Fruit fly (Drosophila melanogaster) whole organism, embryonic: ENCODE measurements around the gene CG43448.

ENCODE experiments used
- Abd-B ChIP-seq: fragments of 200-800 bp; sonication (Bioruptor generic); optimal IDR thresholded peaks from 2 replicates; lab custom pipeline; 2018; ENCODE audit warnings: missing biosample characterization, mild to moderate bottlenecking, missing genetic modification characterization, moderate library complexity
- BEAF-32 ChIP-seq: fragments of 200-800 bp; sonication (Bioruptor generic); optimal IDR thresholded peaks from 3 replicates; lab custom pipeline; 2017; ENCODE audit warnings: missing biosample characterization, missing genetic modification characterization, mild to moderate bottlenecking, moderate library complexity, missing genetic modification reagents
- C15 ChIP-seq: fragments of 200-800 bp; sonication (Bioruptor generic); IDR thresholded peaks from 3 replicates; pipeline ENCODE4 v1.3.6; 2022; ENCODE audit warnings: missing biosample characterization, missing genetic modification characterization
- CG10147 ChIP-seq: fragments of 200-800 bp; sonication (Bioruptor generic); optimal IDR thresholded peaks from 2 replicates; lab custom pipeline; 2019; ENCODE audit warnings: missing biosample characterization, mild to moderate bottlenecking, missing genetic modification characterization, moderate library complexity
- CG11504 ChIP-seq: fragments of 200-800 bp; sonication (Bioruptor generic); optimal IDR thresholded peaks from 3 replicates; lab custom pipeline; 2019; ENCODE audit warnings: missing biosample characterization, mild to moderate bottlenecking, missing genetic modification characterization, moderate library complexity
- CG12391 ChIP-seq: fragments of 200-800 bp; sonication (Bioruptor generic); optimal IDR thresholded peaks from 3 replicates; lab custom pipeline; 2018; ENCODE audit warnings: missing biosample characterization, mild to moderate bottlenecking, missing genetic modification characterization, moderate library complexity
- CG13775 ChIP-seq: fragments of 200-800 bp; sonication (Bioruptor generic); optimal IDR thresholded peaks from 3 replicates; lab custom pipeline; 2017; ENCODE audit warnings: missing biosample characterization, mild to moderate bottlenecking, missing genetic modification characterization
- CG1603 ChIP-seq: fragments of 200-800 bp; sonication (Bioruptor generic); optimal IDR thresholded peaks from 2 replicates; lab custom pipeline; 2019; ENCODE audit warnings: missing biosample characterization, mild to moderate bottlenecking, missing genetic modification characterization, moderate library complexity
- CG16779 ChIP-seq: fragments of 200-800 bp; sonication (Bioruptor generic); IDR thresholded peaks from 2 replicates; pipeline ENCODE4 v1.3.6; 2022; ENCODE audit warnings: missing biosample characterization, missing genetic modification characterization
- CG16863 ChIP-seq: fragments of 200-800 bp; sonication (Bioruptor generic); optimal IDR thresholded peaks from 3 replicates; lab custom pipeline; 2016; ENCODE audit warnings: missing biosample characterization, missing genetic modification characterization
- CG17802 ChIP-seq: fragments of 200-800 bp; sonication (Bioruptor generic); optimal IDR thresholded peaks from 2 replicates; lab custom pipeline; 2018; ENCODE audit warnings: missing biosample characterization, mild to moderate bottlenecking, missing genetic modification characterization, moderate library complexity
- CG18262 ChIP-seq: fragments of 200-800 bp; optimal IDR thresholded peaks from 3 replicates; lab custom pipeline; 2019; ENCODE audit warnings: missing biosample characterization, mild to moderate bottlenecking, missing genetic modification characterization, moderate library complexity
- CG2678 ChIP-seq: fragments of 200-800 bp; sonication (Bioruptor generic); optimal IDR thresholded peaks from 3 replicates; lab custom pipeline; 2019; ENCODE audit warnings: missing biosample characterization, mild to moderate bottlenecking, missing genetic modification characterization, moderate library complexity
- CG3163 ChIP-seq: fragments of 200-800 bp; sonication (Bioruptor generic); optimal IDR thresholded peaks from 3 replicates; lab custom pipeline; 2016; ENCODE audit warnings: missing biosample characterization, missing genetic modification characterization
- CG4328 ChIP-seq: fragments of 200-800 bp; sonication (Bioruptor generic); optimal IDR thresholded peaks from 3 replicates; lab custom pipeline; 2017; ENCODE audit warnings: missing biosample characterization, missing genetic modification reagents, missing genetic modification characterization
- CG4617 ChIP-seq: fragments of 200-800 bp; sonication (Bioruptor generic); optimal IDR thresholded peaks from 3 replicates; lab custom pipeline; 2016; ENCODE audit warnings: missing biosample characterization, missing genetic modification characterization, borderline replicate concordance
- CG4730 ChIP-seq: fragments of 200-800 bp; sonication (Bioruptor generic); IDR thresholded peaks from 2 replicates; pipeline ENCODE4 v1.3.6; 2022; ENCODE audit warnings: missing biosample characterization, missing genetic modification characterization
- CG6175 ChIP-seq: fragments of 200-800 bp; sonication (Bioruptor generic); IDR thresholded peaks from 3 replicates; pipeline ENCODE4 v1.3.6; 2022; ENCODE audit warnings: missing biosample characterization, missing genetic modification characterization
- CG8765 ChIP-seq: fragments of 200-800 bp; sonication (Bioruptor generic); IDR thresholded peaks from 2 replicates; pipeline ENCODE4 v1.3.6; 2022; ENCODE audit warnings: missing biosample characterization, missing genetic modification characterization
- CG9817 ChIP-seq: fragments of 200-800 bp; sonication (Bioruptor generic); optimal IDR thresholded peaks from 2 replicates; lab custom pipeline; 2018; ENCODE audit warnings: missing biosample characterization, mild to moderate bottlenecking, missing genetic modification characterization, moderate library complexity
- D19A ChIP-seq: fragments of 200-800 bp; optimal IDR thresholded peaks from 3 replicates; lab custom pipeline; 2019; ENCODE audit warnings: missing biosample characterization, mild to moderate bottlenecking, missing genetic modification characterization, moderate library complexity
- Dek ChIP-seq: fragments of 200-800 bp; sonication (Bioruptor generic); optimal IDR thresholded peaks from 3 replicates; lab custom pipeline; 2019; ENCODE audit warnings: missing biosample characterization, mild to moderate bottlenecking, missing genetic modification characterization, moderate library complexity
- Ets65A ChIP-seq: fragments of 200-800 bp; sonication (Bioruptor generic); peaks from one replicate; lab custom pipeline; 2016; ENCODE audit warnings: missing biosample characterization, missing genetic modification characterization
- Fer3 ChIP-seq: fragments of 200-800 bp; sonication (Bioruptor generic); optimal IDR thresholded peaks from 2 replicates; lab custom pipeline; 2018; ENCODE audit warnings: missing biosample characterization, mild to moderate bottlenecking, missing genetic modification characterization, moderate library complexity
- HLH54F ChIP-seq: fragments of 200-800 bp; sonication (Bioruptor generic); optimal IDR thresholded peaks from 3 replicates; lab custom pipeline; 2016; ENCODE audit warnings: missing biosample characterization, missing genetic modification characterization
- HLHmδ ChIP-seq: fragments of 200-800 bp; sonication (Bioruptor generic); optimal IDR thresholded peaks from 2 replicates; lab custom pipeline; 2018; ENCODE audit warnings: missing biosample characterization, mild to moderate bottlenecking, missing genetic modification characterization, moderate library complexity
- Hmx ChIP-seq: fragments of 200-800 bp; sonication (Bioruptor generic); optimal IDR thresholded peaks from 2 replicates; lab custom pipeline; 2016; ENCODE audit warnings: missing biosample characterization, missing genetic modification characterization
- Med ChIP-seq: fragments of 200-800 bp; sonication (Bioruptor generic); peaks from one replicate; lab custom pipeline; 2016; ENCODE audit warnings: missing biosample characterization, missing genetic modification characterization, mild to moderate bottlenecking, inconsistent platforms, moderate library complexity
- NfI ChIP-seq: fragments of 200-800 bp; sonication (Bioruptor generic); optimal IDR thresholded peaks from 3 replicates; lab custom pipeline; 2018; ENCODE audit warnings: missing biosample characterization, mild to moderate bottlenecking, missing genetic modification characterization, moderate library complexity
- Oli ChIP-seq: fragments of 200-800 bp; sonication (Bioruptor generic); optimal IDR thresholded peaks from 2 replicates; lab custom pipeline; 2018; ENCODE audit warnings: missing biosample characterization, mild to moderate bottlenecking, missing genetic modification characterization, moderate library complexity
- Sox100B ChIP-seq: fragments of 200-800 bp; sonication (Bioruptor generic); optimal IDR thresholded peaks from 3 replicates; lab custom pipeline; 2018; ENCODE audit warnings: missing biosample characterization, mild to moderate bottlenecking, missing genetic modification characterization
- Xrp1 ChIP-seq: fragments of 200-800 bp; sonication (Bioruptor generic); IDR thresholded peaks from 2 replicates; pipeline ENCODE4 v1.3.6; 2022; ENCODE audit warnings: missing biosample characterization, missing genetic modification characterization
- aop ChIP-seq: fragments of 200-800 bp; sonication (Bioruptor generic); IDR thresholded peaks from 2 replicates; pipeline ENCODE4 v1.3.6; 2022; ENCODE audit warnings: missing biosample characterization, missing genetic modification characterization
- bbx ChIP-seq: fragments of 200-800 bp; sonication (Bioruptor generic); IDR thresholded peaks from 2 replicates; pipeline ENCODE4 v1.3.6; 2022; ENCODE audit warnings: missing biosample characterization, missing genetic modification characterization; ENCODE audit not compliant: partially characterized antibody
- chm ChIP-seq: fragments of 200-800 bp; sonication (Bioruptor generic); IDR thresholded peaks from 2 replicates; pipeline ENCODE4 v1.3.6; 2022; ENCODE audit warnings: missing biosample characterization, missing genetic modification characterization
- emc ChIP-seq: fragments of 200-800 bp; sonication (Bioruptor generic); optimal IDR thresholded peaks from 2 replicates; lab custom pipeline; 2016; ENCODE audit warnings: missing biosample characterization, missing genetic modification characterization
- ewg ChIP-seq: fragments of 200-800 bp; sonication (Bioruptor generic); optimal IDR thresholded peaks from 3 replicates; lab custom pipeline; 2017; ENCODE audit warnings: mild to moderate bottlenecking, missing biosample characterization, missing genetic modification reagents, missing genetic modification characterization
- fd3F ChIP-seq: fragments of 200-800 bp; sonication (Bioruptor generic); optimal IDR thresholded peaks from 2 replicates; lab custom pipeline; 2018; ENCODE audit warnings: missing biosample characterization, mild to moderate bottlenecking, missing genetic modification characterization, moderate library complexity
- fd64A ChIP-seq: fragments of 200-800 bp; sonication (Bioruptor generic); optimal IDR thresholded peaks from 3 replicates; lab custom pipeline; 2018; ENCODE audit warnings: missing biosample characterization, mild to moderate bottlenecking, missing genetic modification characterization
- grau ChIP-seq: fragments of 200-800 bp; optimal IDR thresholded peaks from 3 replicates; lab custom pipeline; 2019; ENCODE audit warnings: missing biosample characterization, mild to moderate bottlenecking, missing genetic modification characterization, moderate library complexity
- gsb-n ChIP-seq: fragments of 200-800 bp; sonication (Bioruptor generic); optimal IDR thresholded peaks from 3 replicates; lab custom pipeline; 2018; ENCODE audit warnings: missing biosample characterization, mild to moderate bottlenecking, missing genetic modification characterization
- lola ChIP-seq, 3 experiments: fragments of >200 bp in 2 of 3; fragments of 200-800 bp in 1 of 3; sonication (Bioruptor generic) in 1 of 3; optimal IDR thresholded peaks; 2 replicates each; lab custom pipeline; 2017 to 2019; ENCODE audit warnings: missing biosample characterization in 3 of 3, missing genetic modification characterization in 3 of 3, mild to moderate bottlenecking in 1 of 3, moderate library complexity in 1 of 3
- pb ChIP-seq: fragments of 200-800 bp; sonication (Bioruptor generic); optimal IDR thresholded peaks from 3 replicates; lab custom pipeline; 2016; ENCODE audit warnings: missing biosample characterization, missing genetic modification characterization
- row ChIP-seq: fragments of 200-800 bp; sonication (Bioruptor generic); IDR thresholded peaks from 3 replicates; pipeline ENCODE4 v1.3.6; 2022; ENCODE audit warnings: missing biosample characterization, missing genetic modification characterization
- sens ChIP-seq: fragments of 200-800 bp; sonication (Bioruptor generic); peaks from one replicate; lab custom pipeline; 2016; ENCODE audit warnings: missing biosample characterization, missing genetic modification characterization
- seq ChIP-seq: fragments of 200-800 bp; sonication (Bioruptor generic); IDR thresholded peaks from 2 replicates; pipeline ENCODE4 v1.3.6; 2022; ENCODE audit warnings: missing biosample characterization, missing genetic modification characterization
- stc ChIP-seq: fragments of 200-800 bp; sonication (Bioruptor generic); IDR thresholded peaks from 2 replicates; pipeline ENCODE4 v1.3.6; 2022; ENCODE audit warnings: missing biosample characterization, missing genetic modification characterization
- tll ChIP-seq, 2 experiments: fragments of 200-800 bp in 1 of 2; fragments of >200 bp in 1 of 2; sonication (Bioruptor generic) in 1 of 2; optimal IDR thresholded peaks; 2 replicates each; lab custom pipeline; 2017 to 2019; ENCODE audit warnings: missing biosample characterization in 2 of 2, missing genetic modification characterization in 2 of 2, mild to moderate bottlenecking in 1 of 2, moderate library complexity in 1 of 2
- trem ChIP-seq: fragments of 200-800 bp; optimal IDR thresholded peaks from 3 replicates; lab custom pipeline; 2019; ENCODE audit warnings: missing biosample characterization, mild to moderate bottlenecking, missing genetic modification characterization, moderate library complexity
- z ChIP-seq: fragments of 200-800 bp; sonication (Bioruptor generic); IDR thresholded peaks from 3 replicates; pipeline ENCODE4 v1.3.6; 2022; ENCODE audit warnings: missing biosample characterization, missing genetic modification characterization

CG43448 gene

DNA sequence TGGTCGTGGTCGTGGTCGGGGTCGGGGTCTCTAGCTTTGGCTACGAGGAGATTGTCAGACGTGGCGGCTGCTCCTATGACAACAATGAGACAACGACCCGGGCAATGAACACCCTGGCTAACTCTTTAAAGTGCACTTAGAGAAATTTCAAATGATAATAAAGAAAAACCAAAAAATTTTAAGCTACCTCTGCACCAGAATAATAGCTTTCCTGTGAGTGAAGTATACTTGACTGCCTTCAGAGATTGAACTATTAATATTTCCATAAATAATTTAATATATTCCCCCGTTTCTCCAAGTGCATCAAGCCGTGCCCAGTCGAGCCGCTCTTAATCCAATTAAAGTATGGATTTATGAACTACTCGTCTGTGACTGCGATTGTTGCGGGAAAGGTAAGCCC is 26.2 kb upstream of the CG43448 start (continued):
- TF ChIP-seq fd3F (GFP tag; lab: Kevin White, UChicago) (no peak), CG1603 (tag; lab: Kevin White, UChicago) (peak; percentile 50), chm (GFP tag; lab: Robert Waterston, UW) (0 out of 2 replicates have a peak, but pooled peaks have one; percentile 28), Dek (tag; lab: Kevin White, UChicago) (no peak), C15 (GFP tag; lab: Robert Waterston, UW) (no peak), CG9817 (tag; lab: Kevin White, UChicago) (peak; percentile 36), Xrp1 (GFP tag; lab: Robert Waterston, UW) (peak; percentile 78), Sox100B (GFP tag; lab: Kevin White, UChicago) (peak; percentile 29), BEAF-32 (GFP tag; lab: Kevin White, UChicago) (no peak), aop (GFP tag; lab: Robert Waterston, UW) (no peak), tll (GFP tag; optimal IDR thresholded peaks at IDR 0.05; lab: Kevin White, UChicago) (peak in 1 of 2 experiments; percentile 11), Fer3 (tag; lab: Kevin White, UChicago) (no peak), CG10147 (GFP tag; lab: Kevin White, UChicago) (no peak), lola (GFP tag; optimal IDR thresholded peaks at IDR 0.05; lab: Kevin White, UChicago) (peak in 1 of 3 experiments; percentile 60), seq (GFP tag; lab: Robert Waterston, UW) (no peak), CG6175 (GFP tag; lab: Robert Waterston, UW) (no peak), CG16779 (GFP tag; lab: Robert Waterston, UW) (no peak), CG4730 (GFP tag; lab: Robert Waterston, UW) (peak; percentile 32; the same call in 1 of the 2 replicates), trem (tag; lab: Kevin White, UChicago) (peak; percentile 5), row (GFP tag; lab: Robert Waterston, UW) (peak; percentile 66), CG2678 (tag; lab: Kevin White, UChicago) (peak; percentile 14), CG18262 (tag; lab: Kevin White, UChicago) (peak; percentile 57), pb (no peak), Med (GFP tag; lab: Kevin White, UChicago) (peak; percentile 48), emc (no peak), CG4617 (no peak), sens (GFP tag; lab: Kevin White, UChicago) (peak; percentile 94), CG13775 (GFP tag; lab: Kevin White, UChicago) (peak; percentile 17), Hmx (GFP tag; lab: Kevin White, UChicago) (no peak), z (GFP tag; lab: Robert Waterston, UW) (no peak), CG16863 (no peak), ewg (peak; percentile 2), Ets65A (GFP tag; lab: Kevin White, UChicago) (no peak), gsb-n (tag; lab: Kevin White, UChicago) (peak; percentile 58), bbx (GFP tag; lab: Robert Waterston, UW) (no peak), Abd-B (peak; percentile 53), grau (tag; lab: Kevin White, UChicago) (peak; percentile 36), Oli (tag; lab: Kevin White, UChicago) (peak; percentile 29), stc (GFP tag; lab: Robert Waterston, UW) (0 out of 2 replicates have a peak, but pooled peaks have one; percentile 10), CG11504 (tag; lab: Kevin White, UChicago) (peak; percentile 50), HLH54F (GFP tag; lab: Kevin White, UChicago) (no peak), CG3163 (GFP tag; lab: Kevin White, UChicago) (no peak), fd64A (no peak), CG12391 (tag; lab: Kevin White, UChicago) (peak; percentile 54), CG4328 (GFP tag; lab: Kevin White, UChicago) (no peak), NfI (GFP tag; lab: Kevin White, UChicago) (no peak), CG8765 (GFP tag; lab: Robert Waterston, UW) (peak; percentile 23; the same call in 1 of the 2 replicates), D19A (tag; lab: Kevin White, UChicago) (peak; percentile 29), CG17802 (tag; lab: Kevin White, UChicago) (no peak), HLHmδ (GFP tag; lab: Kevin White, UChicago) (no peak)
